Worm (Caenorhabditis elegans): ENCODE data around the gene sra-26.

DNA sequence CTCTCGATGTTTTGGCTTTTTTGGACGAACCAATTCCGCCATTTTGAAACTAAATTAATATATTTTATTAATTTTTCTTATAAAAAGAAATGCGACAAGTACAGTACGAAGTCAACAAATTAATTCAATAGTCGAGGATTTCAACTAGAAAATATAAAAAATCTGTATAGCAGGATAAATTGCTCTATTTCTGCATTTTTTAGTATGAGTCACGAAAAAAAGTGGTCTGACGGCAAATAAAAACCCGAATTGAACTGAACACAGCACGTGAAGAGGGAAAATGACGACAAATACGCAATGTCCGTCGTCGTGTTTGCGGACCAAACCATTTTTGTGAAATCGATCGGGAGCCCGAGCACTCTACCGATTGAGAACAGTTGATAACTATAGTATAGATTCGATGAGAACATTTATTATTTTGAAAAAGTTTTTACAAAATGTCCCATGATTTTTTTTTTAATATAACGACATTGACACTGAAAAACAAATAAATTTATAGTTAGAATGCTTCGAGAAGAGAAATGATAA lies 42.2 kb downstream of the sra-26 start, which contains the start of gene epg-5:
- no peak for TF ChIP-seq ceh-82 (tag; optimal IDR thresholded peaks at IDR 0.05)
- TF ChIP-seq fos-1 (tag; optimal IDR thresholded peaks at IDR 0.05): peak; percentile 47
- TF ChIP-seq gmeb-1 (tag; optimal IDR thresholded peaks at IDR 0.05): no peak
- no peak for TF ChIP-seq ama-1 (optimal IDR thresholded peaks at IDR 0.05)
- no peak for TF ChIP-seq ztf-11 (tag; optimal IDR thresholded peaks at IDR 0.05)
- no peak for TF ChIP-seq zag-1 (tag; optimal IDR thresholded peaks at IDR 0.05)
- TF ChIP-seq unc-62 (GFP tag; optimal IDR thresholded peaks at IDR 0.05): no peak
- no peak for TF ChIP-seq nhr-11 (tag; optimal IDR thresholded peaks at IDR 0.05)
- TF ChIP-seq nhr-237 (tag; optimal IDR thresholded peaks at IDR 0.05): no peak
- no peak for TF ChIP-seq sma-9 (GFP tag; optimal IDR thresholded peaks at IDR 0.05)
- no peak for TF ChIP-seq sma-9 (tag; optimal IDR thresholded peaks at IDR 0.05)
- no peak for TF ChIP-seq nhr-21 (tag; optimal IDR thresholded peaks at IDR 0.05)
- peak; percentile 6 for TF ChIP-seq lin-11 (tag; optimal IDR thresholded peaks at IDR 0.05)
- no peak for TF ChIP-seq Y55F3AM.14 (GFP tag; optimal IDR thresholded peaks at IDR 0.05)
